Worm (Caenorhabditis elegans) whole organism, L4/young adult: Measurements from ENCODE around the gene glrx-5.

Experiments
- W03F9.2 ChIP-seq: fragments of 150-350 bp; optimal IDR thresholded peaks from 2 replicates; lab custom pipeline; 2014; ENCODE audit warnings: missing biosample characterization, missing genetic modification characterization
- dao-5 ChIP-seq: sonication (generic microtip); optimal IDR thresholded peaks from 2 replicates; lab custom pipeline; 2016; ENCODE audit warnings: missing genotype, missing genetic modification characterization, moderate library complexity, missing compliant biosample characterization
- him-1 ChIP-seq: sonication (generic microtip); optimal IDR thresholded peaks from 2 replicates; lab custom pipeline; 2016; ENCODE audit warnings: missing genotype, missing genetic modification reagents, missing genetic modification characterization, missing compliant biosample characterization

glrx-5 gene

ce11 chrIII:12344940-12345339 lies 28.7 kb downstream of the glrx-5 start:
- TF ChIP-seq W03F9.2 (tag; lab: Kevin White, UChicago) (no peak), him-1 (tag; lab: Kevin White, UChicago) (no peak), dao-5 (no peak)

DNA sequence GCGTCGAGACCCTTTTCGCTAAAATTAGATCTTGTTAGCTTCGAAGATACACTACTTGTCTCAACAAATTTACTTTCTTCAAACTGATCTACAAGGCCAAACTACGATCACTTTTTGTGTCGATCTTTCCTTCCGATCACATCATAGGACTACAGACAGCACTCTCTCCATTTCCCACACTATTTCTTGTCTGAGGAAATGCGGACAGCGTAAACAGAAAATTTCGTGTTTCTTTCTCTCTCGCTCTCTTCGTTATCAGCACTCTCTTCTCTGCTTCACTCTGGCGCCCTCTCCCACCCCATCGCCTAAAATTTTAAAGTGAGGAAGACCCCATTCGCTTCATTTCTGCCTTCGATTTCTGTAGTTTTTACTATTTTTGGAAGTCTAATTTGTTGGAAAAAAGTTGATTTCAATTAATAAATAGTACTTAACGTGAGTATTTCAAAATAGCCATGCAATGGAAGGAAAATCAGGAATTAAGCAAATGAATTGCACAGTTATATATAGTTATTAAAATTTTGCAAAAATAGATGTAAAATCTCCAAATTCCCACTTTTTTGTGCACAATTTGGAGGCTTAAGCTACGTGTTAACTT lies 38.2 kb downstream of the glrx-5 start:
- TF ChIP-seq him-1 (tag; lab: Kevin White, UChicago) (no peak), dao-5 (no peak), W03F9.2 (tag; lab: Kevin White, UChicago) (peak; percentile 1)

- TF ChIP-seq W03F9.2 (tag; lab: Kevin White, UChicago): no peak
- TF ChIP-seq him-1 (tag; lab: Kevin White, UChicago): no peak
- TF ChIP-seq dao-5: no peak
These were observed 39.4 kb downstream of the glrx-5 start for ce11 chrIII:12334268-12334667.

DNA sequence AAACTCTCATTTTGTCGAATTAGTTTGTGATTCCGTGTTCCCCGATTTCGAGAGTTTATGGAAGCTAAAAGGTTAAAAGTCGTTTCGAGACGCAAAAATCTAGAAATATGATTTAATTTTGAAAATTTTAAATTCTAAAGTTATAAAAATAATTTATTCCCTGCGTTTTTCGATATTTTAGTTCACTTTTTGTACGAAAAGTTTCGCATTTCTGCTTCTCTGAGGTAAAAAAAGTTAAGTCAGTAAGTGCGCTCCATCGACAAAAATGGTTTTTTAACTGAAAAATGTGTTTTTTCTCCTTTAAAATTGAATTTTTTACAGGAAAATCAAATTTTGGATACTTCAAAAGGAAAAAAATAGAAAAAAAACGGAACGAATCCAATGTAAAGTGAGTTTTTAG lies 40.2 kb downstream of the glrx-5 start, which contains the start of gene zip-1:
Gene zip-1 (plus strand): TSS at position 301 of the 400 bp plus-strand sequence.
- TF ChIP-seq him-1 (tag; lab: Kevin White, UChicago) (no peak), W03F9.2 (tag; lab: Kevin White, UChicago) (no peak), dao-5 (no peak)

- TF ChIP-seq W03F9.2 (tag; lab: Kevin White, UChicago): no peak
- no peak for TF ChIP-seq him-1 (tag; lab: Kevin White, UChicago)
- no peak for TF ChIP-seq dao-5
These were observed 42.4 kb downstream of the glrx-5 start for ce11 chrIII:12331300-12331699.

DNA sequence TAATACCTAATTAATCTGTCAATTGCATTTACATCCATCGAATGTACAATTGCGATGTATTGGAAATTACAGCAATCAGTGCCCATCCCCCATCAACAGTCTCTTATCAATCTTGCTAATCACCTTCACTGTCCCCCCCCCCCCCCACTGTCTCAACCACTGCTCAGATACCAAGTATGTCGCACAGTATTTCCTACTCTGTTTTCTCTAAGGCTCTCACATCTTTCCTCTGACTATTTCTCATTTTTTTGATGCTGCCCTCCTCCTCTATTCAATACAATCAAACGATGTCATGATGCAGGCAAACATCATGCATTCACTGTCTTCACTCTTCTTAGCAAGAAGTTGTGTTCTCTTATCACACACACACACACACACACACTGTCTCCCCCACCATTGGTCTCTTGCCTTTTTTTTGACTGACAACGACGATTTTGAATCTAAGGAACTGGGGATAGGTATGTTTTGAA lies 46.1 kb downstream of the glrx-5 start, which contains the start of the genes zip-12 and Y75B8A.63:
Gene zip-12 (plus strand): TSS at position 387 of the 470 bp plus-strand sequence.
Gene Y75B8A.63 (plus strand): TSS at position 420 of the 470 bp plus-strand sequence.
- TF ChIP-seq him-1 (tag; lab: Kevin White, UChicago) (no peak), dao-5 (no peak), W03F9.2 (tag; lab: Kevin White, UChicago) (no peak)

DNA sequence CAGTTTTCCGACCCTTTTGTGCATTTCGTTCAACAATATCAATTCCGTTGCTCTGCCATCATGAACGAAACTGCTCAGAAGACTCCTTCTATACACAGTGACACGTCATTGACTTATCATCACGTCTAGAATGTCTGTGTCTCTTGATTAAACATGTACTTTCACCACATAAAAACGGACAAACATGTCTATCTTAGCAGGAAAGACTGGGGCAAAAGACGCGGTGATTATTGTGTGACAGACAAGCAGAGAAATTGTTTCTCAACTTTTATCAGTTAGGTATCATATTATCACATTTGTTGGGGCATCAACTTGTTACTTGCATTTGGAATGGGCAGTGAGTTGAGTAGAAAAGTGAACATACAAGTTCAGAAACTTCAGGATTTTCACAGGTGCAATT lies 48.4 kb downstream of the glrx-5 start:
- no peak for TF ChIP-seq dao-5
- TF ChIP-seq him-1 (tag; lab: Kevin White, UChicago): no peak
- TF ChIP-seq W03F9.2 (tag; lab: Kevin White, UChicago): no peak
